Fruit fly (Drosophila melanogaster) whole organism, wandering third instar larva: ENCODE data around the gene CG34253.

ENCODE experiments used
- Abd-B ChIP-seq: fragments of >200 bp; optimal IDR thresholded peaks from 2 replicates; lab custom pipeline; 2017; ENCODE audit warnings: missing biosample characterization, missing genetic modification characterization
- CG9705 ChIP-seq: fragments of 200-800 bp; sonication (Bioruptor generic); optimal IDR thresholded peaks from 2 replicates; lab custom pipeline; 2018; ENCODE audit warnings: missing biosample characterization, mild to moderate bottlenecking, missing genetic modification characterization
- CrebA ChIP-seq: fragments of 200-800 bp; sonication (Bioruptor generic); optimal IDR thresholded peaks from 2 replicates; lab custom pipeline; 2016; ENCODE audit warnings: missing biosample characterization, mild to moderate bottlenecking, missing genetic modification characterization, borderline replicate concordance
- Dfd ChIP-seq: fragments of >200 bp; optimal IDR thresholded peaks from 2 replicates; lab custom pipeline; 2017; ENCODE audit warnings: missing biosample characterization, missing genetic modification characterization
- Dif ChIP-seq: fragments of 200-275, 200-300 bp; sonication (Bioruptor generic); optimal IDR thresholded peaks from 2 replicates; lab custom pipeline; 2018; ENCODE audit warnings: missing biosample characterization, missing genetic modification characterization; ENCODE audit not compliant: partially characterized antibody
- GATAd ChIP-seq: sonication (Bioruptor generic); optimal IDR thresholded peaks from 2 replicates; lab custom pipeline; 2016; ENCODE audit warnings: missing biosample characterization, missing genetic modification characterization
- HLH106 ChIP-seq: fragments of 200-800 bp; optimal IDR thresholded peaks from 3 replicates; lab custom pipeline; 2019; ENCODE audit warnings: missing biosample characterization, mild to moderate bottlenecking, missing genetic modification characterization, moderate library complexity
- Hnf4 ChIP-seq: fragments of 200-800 bp; sonication (Bioruptor generic); optimal IDR thresholded peaks from 2 replicates; lab custom pipeline; 2016; ENCODE audit warnings: missing biosample characterization, mild to moderate bottlenecking, missing genetic modification characterization
- Hr78 ChIP-seq: fragments of >200 bp; optimal IDR thresholded peaks from 2 replicates; lab custom pipeline; 2017; ENCODE audit warnings: missing biosample characterization, missing genetic modification characterization
- Hr83 ChIP-seq: fragments of 200-300 bp; sonication (Bioruptor generic); optimal IDR thresholded peaks from 2 replicates; lab custom pipeline; 2016; ENCODE audit warnings: missing biosample characterization, mild to moderate bottlenecking, missing genetic modification characterization, moderate library complexity; ENCODE audit not compliant: poor library complexity, severe bottlenecking
- Jra ChIP-seq: sonication (Bioruptor generic); optimal IDR thresholded peaks from 2 replicates; lab custom pipeline; 2016; ENCODE audit warnings: missing biosample characterization, missing genetic modification characterization
- Myc ChIP-seq: fragments of >200 bp; optimal IDR thresholded peaks from 2 replicates; lab custom pipeline; 2017
- N ChIP-seq: fragments of >200 bp; optimal IDR thresholded peaks from 2 replicates; lab custom pipeline; 2018; ENCODE audit warnings: missing biosample characterization, missing external identifiers, missing genetic modification characterization
- OdsH ChIP-seq: fragments of 200-800 bp; sonication (Bioruptor generic); optimal IDR thresholded peaks from 2 replicates; lab custom pipeline; 2016; ENCODE audit warnings: missing biosample characterization, mild to moderate bottlenecking, missing genetic modification characterization
- Rel ChIP-seq, 2 experiments: fragments of 200-800 bp; sonication (Bioruptor generic) in 1 of 2; optimal IDR thresholded peaks; 2 replicates in 1 of 2; 3 replicates in 1 of 2; lab custom pipeline; 2016 to 2019; ENCODE audit warnings: mild to moderate bottlenecking in 2 of 2, missing biosample characterization in 2 of 2, missing genetic modification characterization in 2 of 2, moderate library complexity in 1 of 2
- Sp1 ChIP-seq: fragments of 200-800 bp; sonication (Bioruptor generic); optimal IDR thresholded peaks from 3 replicates; lab custom pipeline; 2019; ENCODE audit warnings: missing biosample characterization, mild to moderate bottlenecking, missing genetic modification characterization, moderate library complexity
- Vsx2 ChIP-seq: fragments of 200-300, 225-300 bp; sonication (Bioruptor generic); optimal IDR thresholded peaks from 2 replicates; lab custom pipeline; 2018; ENCODE audit warnings: missing biosample characterization, missing genetic modification characterization; ENCODE audit not compliant: partially characterized antibody
- br ChIP-seq: fragments of 200-800 bp; sonication (Bioruptor generic); optimal IDR thresholded peaks from 2 replicates; lab custom pipeline; 2016; ENCODE audit warnings: missing biosample characterization, missing genetic modification characterization
- brk ChIP-seq: fragments of 200-800 bp; sonication (Bioruptor generic); optimal IDR thresholded peaks from 2 replicates; lab custom pipeline; 2016; ENCODE audit warnings: missing biosample characterization, mild to moderate bottlenecking, missing genetic modification characterization
- dmrt93B ChIP-seq: fragments of 200-800 bp; sonication (Bioruptor generic); optimal IDR thresholded peaks from 2 replicates; lab custom pipeline; 2018; ENCODE audit warnings: missing biosample characterization, mild to moderate bottlenecking, missing genetic modification characterization
- dsf ChIP-seq: sonication (Bioruptor generic); optimal IDR thresholded peaks from 2 replicates; lab custom pipeline; 2016; ENCODE audit warnings: missing biosample characterization, missing genetic modification characterization, borderline replicate concordance
- ey ChIP-seq: fragments of 200-800 bp; sonication (Bioruptor generic); optimal IDR thresholded peaks from 2 replicates; lab custom pipeline; 2016; ENCODE audit warnings: missing biosample characterization, missing genetic modification characterization
- foxo ChIP-seq, 2 experiments: fragments of 200-800 bp; sonication (Bioruptor generic); optimal IDR thresholded peaks; 2 replicates in 1 of 2; 3 replicates in 1 of 2; lab custom pipeline; 2016 to 2017; ENCODE audit warnings: missing biosample characterization in 2 of 2, missing genetic modification characterization in 2 of 2
- fru ChIP-seq: fragments of 200-800 bp; sonication (Bioruptor generic); optimal IDR thresholded peaks from 3 replicates; lab custom pipeline; 2016; ENCODE audit warnings: missing biosample characterization, mild to moderate bottlenecking, missing genetic modification characterization
- h ChIP-seq: fragments of 200-800 bp; sonication (Bioruptor generic); optimal IDR thresholded peaks from 3 replicates; lab custom pipeline; 2016; ENCODE audit warnings: missing biosample characterization, mild to moderate bottlenecking, missing genetic modification characterization
- jim ChIP-seq: fragments of 175-275, 200-325 bp; sonication (Bioruptor generic); optimal IDR thresholded peaks from 2 replicates; lab custom pipeline; 2016; ENCODE audit warnings: missing biosample characterization, mild to moderate bottlenecking, missing genetic modification characterization
- lola ChIP-seq: fragments of >200 bp; optimal IDR thresholded peaks from 2 replicates; lab custom pipeline; 2017; ENCODE audit warnings: missing biosample characterization, missing genetic modification characterization
- pan ChIP-seq: fragments of >200 bp; optimal IDR thresholded peaks from 2 replicates; lab custom pipeline; 2017
- psq ChIP-seq: fragments of 200-800 bp; sonication (Bioruptor generic); optimal IDR thresholded peaks from 3 replicates; lab custom pipeline; 2017; ENCODE audit warnings: missing biosample characterization, mild to moderate bottlenecking, missing genetic modification characterization, moderate library complexity
- rgr ChIP-seq: fragments of 200-800 bp; sonication (Bioruptor generic); optimal IDR thresholded peaks from 3 replicates; lab custom pipeline; 2016; ENCODE audit warnings: missing biosample characterization, mild to moderate bottlenecking, missing genetic modification characterization
- sage ChIP-seq: fragments of 200-800 bp; sonication (Bioruptor generic); optimal IDR thresholded peaks from 2 replicates; lab custom pipeline; 2016; ENCODE audit warnings: missing biosample characterization, mild to moderate bottlenecking, missing genetic modification characterization
- sv ChIP-seq: fragments of 200-800 bp; sonication (Bioruptor generic); optimal IDR thresholded peaks from 3 replicates; lab custom pipeline; 2016; ENCODE audit warnings: missing biosample characterization, missing genetic modification characterization
- tai ChIP-seq: sonication (Bioruptor generic); optimal IDR thresholded peaks from 2 replicates; lab custom pipeline; 2016; ENCODE audit warnings: missing biosample characterization, missing genetic modification characterization
- usp ChIP-seq: fragments of >200 bp; optimal IDR thresholded peaks from 2 replicates; lab custom pipeline; 2017; ENCODE audit warnings: missing biosample characterization, missing genetic modification characterization
- woc ChIP-seq: sonication (Bioruptor generic); optimal IDR thresholded peaks from 2 replicates; lab custom pipeline; 2016; ENCODE audit warnings: missing biosample characterization, mild to moderate bottlenecking, missing genetic modification characterization

Gene CG34253

dm6 chr3L:18044333-18045043 lies 42.6 kb downstream of the CG34253 start:
- TF ChIP-seq dmrt93B (GFP tag; lab: Kevin White, UChicago) (no peak), Rel (GFP tag; optimal IDR thresholded peaks at IDR 0.05; lab: Kevin White, UChicago) (no peak), Rel (tag; optimal IDR thresholded peaks at IDR 0.05; lab: Kevin White, UChicago) (no peak), brk (GFP tag; lab: Kevin White, UChicago) (no peak), woc (GFP tag; lab: Kevin White, UChicago) (no peak), h (GFP tag; lab: Kevin White, UChicago) (no peak), psq (GFP tag; lab: Kevin White, UChicago) (no peak), CrebA (GFP tag; lab: Kevin White, UChicago) (no peak), Abd-B (GFP tag; lab: Kevin White, UChicago) (no peak), N (no peak), Myc (lab: Kevin White, UChicago) (no peak), Sp1 (no peak), lola (GFP tag; lab: Kevin White, UChicago) (no peak), Hr83 (GFP tag; lab: Kevin White, UChicago) (no peak), dsf (GFP tag; lab: Kevin White, UChicago) (no peak), Jra (GFP tag; lab: Kevin White, UChicago) (no peak), Hnf4 (GFP tag; lab: Kevin White, UChicago) (no peak), Dfd (no peak), Vsx2 (no peak), Dif (no peak)

dm6 chr3L:18042433-18042832 lies 44.7 kb downstream of the CG34253 start, which contains the start of gene CG42393:
TSS of gene CG42393 (plus strand) at chr3L:18042733.
- TF ChIP-seq Myc (lab: Kevin White, UChicago) = no peak
- no peak for TF ChIP-seq Sp1
- TF ChIP-seq brk (GFP tag; lab: Kevin White, UChicago) = no peak
- TF ChIP-seq Jra (GFP tag; lab: Kevin White, UChicago) = no peak
- TF ChIP-seq Hr78 (GFP tag; lab: Kevin White, UChicago) = no peak
- TF ChIP-seq, all 38 proteins: peak for 0

- no peak for TF ChIP-seq HLH106
- no peak for TF ChIP-seq br
- no peak for TF ChIP-seq brk (GFP tag; lab: Kevin White, UChicago)
- no peak for TF ChIP-seq Jra (GFP tag; lab: Kevin White, UChicago)
- TF ChIP-seq dmrt93B (GFP tag; lab: Kevin White, UChicago) = no peak
- TF ChIP-seq N = no peak
- no peak for TF ChIP-seq Myc (lab: Kevin White, UChicago)
- no peak for TF ChIP-seq pan
- no peak for TF ChIP-seq Vsx2
- TF ChIP-seq h (GFP tag; lab: Kevin White, UChicago) = no peak
- no peak for TF ChIP-seq CrebA (GFP tag; lab: Kevin White, UChicago)
- no peak for TF ChIP-seq usp (GFP tag; lab: Kevin White, UChicago)
- no peak for TF ChIP-seq GATAd (GFP tag; lab: Kevin White, UChicago)
- TF ChIP-seq Hr83 (GFP tag; lab: Kevin White, UChicago) = no peak
- TF ChIP-seq CG9705 (GFP tag; lab: Kevin White, UChicago) = no peak
- TF ChIP-seq sv = no peak
- TF ChIP-seq OdsH (GFP tag; lab: Kevin White, UChicago) = no peak
- no peak for TF ChIP-seq woc (GFP tag; lab: Kevin White, UChicago)
- TF ChIP-seq, all 38 proteins: peak for 0
These were observed 47.1 kb downstream of the CG34253 start, which contains the start of gene CG32192 for dm6 chr3L:18040017-18040416. TSS of gene CG32192 (plus strand) at chr3L:18040317.

dm6 chr3L:18038122-18038762 lies 48.9 kb downstream of the CG34253 start:
- TF ChIP-seq jim (GFP tag; lab: Kevin White, UChicago) = no peak
- TF ChIP-seq Hr83 (GFP tag; lab: Kevin White, UChicago) = no peak
- peak; percentile 66 for TF ChIP-seq br
- peak; percentile 8 for TF ChIP-seq dmrt93B (GFP tag; lab: Kevin White, UChicago)
- TF ChIP-seq Hnf4 (GFP tag; lab: Kevin White, UChicago) = peak; percentile 45
- no peak for TF ChIP-seq Myc (lab: Kevin White, UChicago)
- peak; percentile 81 for TF ChIP-seq fru (GFP tag; lab: Kevin White, UChicago)
- no peak for TF ChIP-seq Jra (GFP tag; lab: Kevin White, UChicago)
- peak; percentile 11 for TF ChIP-seq tai (GFP tag; lab: Kevin White, UChicago)
- TF ChIP-seq h (GFP tag; lab: Kevin White, UChicago) = peak; percentile 70
- TF ChIP-seq GATAd (GFP tag; lab: Kevin White, UChicago) = no peak
- no peak for TF ChIP-seq lola (GFP tag; lab: Kevin White, UChicago)
- no peak for TF ChIP-seq Hr78 (GFP tag; lab: Kevin White, UChicago)
- TF ChIP-seq Dfd = no peak
- peak; percentile 46 for TF ChIP-seq Sp1
- peak; percentile 77 for TF ChIP-seq woc (GFP tag; lab: Kevin White, UChicago)
- TF ChIP-seq rgr (GFP tag; lab: Kevin White, UChicago) = peak; percentile 59
- TF ChIP-seq HLH106 = peak; percentile 48
- peak; percentile 82 for TF ChIP-seq psq (GFP tag; lab: Kevin White, UChicago)
- peak; percentile 37 for TF ChIP-seq sage
- peak; percentile 77 for TF ChIP-seq ey
- peak in 1 of 2 experiments; percentile 71 for TF ChIP-seq foxo (GFP tag; optimal IDR thresholded peaks at IDR 0.05; lab: Kevin White, UChicago)
- TF ChIP-seq usp (GFP tag; lab: Kevin White, UChicago) = no peak
- TF ChIP-seq OdsH (GFP tag; lab: Kevin White, UChicago) = peak; percentile 73
- no peak for TF ChIP-seq Rel (GFP tag; optimal IDR thresholded peaks at IDR 0.05; lab: Kevin White, UChicago)
- TF ChIP-seq Rel (tag; optimal IDR thresholded peaks at IDR 0.05; lab: Kevin White, UChicago) = no peak
